Worm (Caenorhabditis elegans) whole organism, L4/young adult: Measurements from ENCODE around the gene srh-1.

Experiments
- W03F9.2 ChIP-seq: fragments of 150-350 bp; optimal IDR thresholded peaks from 2 replicates; lab custom pipeline; 2014; ENCODE audit warnings: missing biosample characterization, missing genetic modification characterization
- dao-5 ChIP-seq: sonication (generic microtip); optimal IDR thresholded peaks from 2 replicates; lab custom pipeline; 2016; ENCODE audit warnings: missing genotype, missing genetic modification characterization, moderate library complexity, missing compliant biosample characterization
- him-1 ChIP-seq: sonication (generic microtip); optimal IDR thresholded peaks from 2 replicates; lab custom pipeline; 2016; ENCODE audit warnings: missing genotype, missing genetic modification reagents, missing genetic modification characterization, missing compliant biosample characterization

- TF ChIP-seq W03F9.2 (tag; lab: Kevin White, UChicago) (no peak), dao-5 (tag; lab: Kevin White, UChicago) (no peak), him-1 (no peak)
Measured at ce11 chrV:11517789-11518188, 32.1 kb downstream of the srh-1 start, which contains the start of gene C55A6.4.
